Worm (Caenorhabditis elegans) whole organism, L1 larva: Measurements from ENCODE around the gene nhr-252.
A peak's percentile ranks its signal among the peaks of the same experiment; 100 is the strongest.

Experiments
- C04F5.9 ChIP-seq: sonication (generic microtip); optimal IDR thresholded peaks from 2 replicates; lab custom pipeline; 2016; ENCODE audit warnings: missing genetic modification characterization, missing compliant biosample characterization
- C16A3.4 ChIP-seq: fragments of 150-350 bp; optimal IDR thresholded peaks from 2 replicates; lab custom pipeline; 2014; ENCODE audit warnings: missing biosample characterization, missing genetic modification characterization
- Y116A8C.19 ChIP-seq: sonication (generic microtip); optimal IDR thresholded peaks from 2 replicates; lab custom pipeline; 2016; ENCODE audit warnings: missing compliant biosample characterization, missing genetic modification characterization, borderline replicate concordance
- aha-1 ChIP-seq: fragments of 150-350 bp; optimal IDR thresholded peaks from 2 replicates; lab custom pipeline; 2014; ENCODE audit warnings: missing biosample characterization, missing genetic modification characterization
- aly-2 ChIP-seq: fragments of 150-350 bp; optimal IDR thresholded peaks from 2 replicates; lab custom pipeline; 2014; ENCODE audit warnings: missing biosample characterization, missing genetic modification characterization
- ama-1 ChIP-seq: fragments of 150-350 bp; optimal IDR thresholded peaks from 2 replicates; lab custom pipeline; 2014
- ceh-8 ChIP-seq: fragments of 200-800 bp; sonication (Bioruptor generic); optimal IDR thresholded peaks from 2 replicates; lab custom pipeline; 2018; ENCODE audit warnings: mild to moderate bottlenecking, missing genetic modification characterization, moderate library complexity, missing compliant biosample characterization
- ceh-82 ChIP-seq, 3 experiments: fragments of 150-350 bp in 1 of 3; sonication (generic microtip) in 2 of 3; optimal IDR thresholded peaks; 2 replicates each; lab custom pipeline; 2014 to 2017; ENCODE audit warnings: missing biosample characterization in 3 of 3, missing genetic modification characterization in 3 of 3
- ceh-88 ChIP-seq: fragments of 200-800 bp; sonication (Bioruptor generic); IDR thresholded peaks from 2 replicates; pipeline ENCODE4 v1.3.6; 2022; ENCODE audit warnings: missing genetic modification characterization, missing compliant biosample characterization
- dsc-1 ChIP-seq: sonication (generic microtip); optimal IDR thresholded peaks from 2 replicates; lab custom pipeline; 2016; ENCODE audit warnings: mild to moderate bottlenecking, missing genetic modification characterization, missing compliant biosample characterization
- efl-1 ChIP-seq, 4 experiments: fragments of 150-350 bp; optimal IDR thresholded peaks in 3 of 4; peaks in 1 of 4; 1 replicate in 1 of 4; 2 replicates in 3 of 4; lab custom pipeline; 2014; ENCODE audit warnings: missing biosample characterization in 2 of 4, missing genetic modification characterization in 2 of 4, missing genetic modification reagents in 2 of 4
- elt-3 ChIP-seq, 6 experiments: fragments of 150-350 bp in 1 of 6; sonication (generic microtip); optimal IDR thresholded peaks; 2 replicates each; lab custom pipeline; 2017 to 2018; ENCODE audit warnings: missing biosample characterization in 6 of 6, missing genetic modification characterization in 6 of 6, inconsistent platforms in 1 of 6
- fkh-10 ChIP-seq: sonication (generic microtip); optimal IDR thresholded peaks from 2 replicates; lab custom pipeline; 2017; ENCODE audit warnings: missing biosample characterization, missing genetic modification reagents, missing genetic modification characterization
- fkh-4 ChIP-seq: sonication (generic microtip); optimal IDR thresholded peaks from 2 replicates; lab custom pipeline; 2016; ENCODE audit warnings: missing compliant biosample characterization, missing genetic modification characterization, borderline replicate concordance
- hlh-17 ChIP-seq: fragments of 200-800 bp; sonication (Bioruptor generic); optimal IDR thresholded peaks from 2 replicates; lab custom pipeline; 2018; ENCODE audit warnings: missing genetic modification characterization, mild to moderate bottlenecking, missing compliant biosample characterization, moderate library complexity, borderline replicate concordance
- lin-13 ChIP-seq: fragments of 150-350 bp; optimal IDR thresholded peaks from 2 replicates; lab custom pipeline; 2014; ENCODE audit warnings: missing biosample characterization, missing genetic modification reagents, missing genetic modification characterization
- lin-14 ChIP-seq: fragments of 200-800 bp; sonication (Bioruptor generic); optimal IDR thresholded peaks from 2 replicates; lab custom pipeline; 2018; ENCODE audit warnings: mild to moderate bottlenecking, missing genetic modification characterization, moderate library complexity, missing compliant biosample characterization
- mdl-1 ChIP-seq, 2 experiments: fragments of 150-350 bp; optimal IDR thresholded peaks; 2 replicates each; lab custom pipeline; 2014 to 2017; ENCODE audit warnings: missing biosample characterization in 2 of 2, missing genetic modification characterization in 2 of 2, inconsistent platforms in 1 of 2
- mep-1 ChIP-seq: fragments of 150-350 bp; optimal IDR thresholded peaks from 2 replicates; lab custom pipeline; 2014; ENCODE audit warnings: missing biosample characterization, missing genetic modification characterization
- nhr-76 ChIP-seq: sonication (generic microtip); optimal IDR thresholded peaks from 2 replicates; lab custom pipeline; 2017; ENCODE audit warnings: missing biosample characterization, missing genetic modification characterization
- nhr-85 ChIP-seq: sonication (generic microtip); peaks from one replicate; lab custom pipeline; 2016; ENCODE audit warnings: missing genetic modification characterization, inconsistent platforms, missing compliant biosample characterization
- pax-3 ChIP-seq: fragments of 200-800 bp; sonication (Bioruptor generic); optimal IDR thresholded peaks from 2 replicates; lab custom pipeline; 2018; ENCODE audit warnings: mild to moderate bottlenecking, missing genetic modification characterization, moderate library complexity, missing compliant biosample characterization
- snpc-4 ChIP-seq: fragments of 150-350 bp; optimal IDR thresholded peaks from 2 replicates; lab custom pipeline; 2014; ENCODE audit warnings: missing biosample characterization, missing genetic modification characterization
- sox-4 ChIP-seq: sonication (generic microtip); optimal IDR thresholded peaks from 2 replicates; lab custom pipeline; 2016; ENCODE audit warnings: missing genetic modification characterization, missing compliant biosample characterization
- swsn-7 ChIP-seq: sonication (generic microtip); optimal IDR thresholded peaks from 2 replicates; lab custom pipeline; 2016; ENCODE audit warnings: missing genetic modification characterization, missing compliant biosample characterization
- unc-86 ChIP-seq: sonication (generic microtip); optimal IDR thresholded peaks from 2 replicates; lab custom pipeline; 2016; ENCODE audit warnings: missing genetic modification characterization, missing compliant biosample characterization
- zag-1 ChIP-seq: fragments of 150-350 bp; optimal IDR thresholded peaks from 2 replicates; lab custom pipeline; 2014; ENCODE audit warnings: missing biosample characterization, missing genetic modification characterization
- zip-4 ChIP-seq: fragments of 200-800 bp; sonication (Bioruptor generic); optimal IDR thresholded peaks from 2 replicates; lab custom pipeline; 2018; ENCODE audit warnings: mild to moderate bottlenecking, missing genetic modification characterization, moderate library complexity, missing compliant biosample characterization
- ztf-11 ChIP-seq, 2 experiments: sonication (generic microtip); optimal IDR thresholded peaks; 2 replicates each; lab custom pipeline; 2016 to 2017; ENCODE audit warnings: missing genetic modification characterization in 2 of 2, missing biosample characterization in 1 of 2, missing compliant biosample characterization in 1 of 2

Gene nhr-252

ce11 chrV:443193-443592 is 38.8 kb downstream of the nhr-252 start, which contains the start of gene srh-33:
srh-33 (minus strand) TSS chrV:443293.
- TF ChIP-seq zag-1 (tag; lab: Kevin White, UChicago) (no peak), C16A3.4 (tag; lab: Kevin White, UChicago) (no peak), lin-13 (GFP tag; lab: Kevin White, UChicago) (no peak), zip-4 (no peak), nhr-76 (tag; lab: Kevin White, UChicago) (no peak), ztf-11 (tag; optimal IDR thresholded peaks at IDR 0.05; lab: Kevin White, UChicago) (no peak), unc-86 (tag; lab: Kevin White, UChicago) (no peak), aly-2 (no peak), ceh-8 (GFP tag; lab: Kevin White, UChicago) (no peak)

- TF ChIP-seq lin-13 (GFP tag; lab: Kevin White, UChicago) (no peak), pax-3 (tag; lab: Kevin White, UChicago) (no peak), aha-1 (tag; lab: Kevin White, UChicago) (no peak), sox-4 (tag; lab: Kevin White, UChicago) (no peak), fkh-10 (GFP tag; lab: Kevin White, UChicago) (no peak), nhr-85 (tag; lab: Kevin White, UChicago) (no peak), zag-1 (tag; lab: Kevin White, UChicago) (no peak), lin-14 (GFP tag; lab: Kevin White, UChicago) (no peak), ceh-82 (tag; optimal IDR thresholded peaks at IDR 0.05; lab: Kevin White, UChicago) (no peak), swsn-7 (tag; lab: Kevin White, UChicago) (no peak), mdl-1 (tag; optimal IDR thresholded peaks at IDR 0.05; lab: Kevin White, UChicago) (no peak), elt-3 (tag; optimal IDR thresholded peaks at IDR 0.05; lab: Kevin White, UChicago) (no peak), ceh-88 (GFP tag; lab: Robert Waterston, UW) (no peak)
- TF ChIP-seq, all 84 proteins: peak for 0
Observed at ce11 chrV:446574-446973, 42.2 kb downstream of the nhr-252 start, which contains the start of gene srh-34. srh-34 (minus strand) TSS chrV:446674.

ce11 chrV:446988-447387 is 42.6 kb downstream of the nhr-252 start:
- TF ChIP-seq nhr-85 (tag; lab: Kevin White, UChicago) (peak; percentile 8), fkh-4 (tag; lab: Kevin White, UChicago) (no peak)

- TF ChIP-seq mep-1 (no peak), nhr-85 (tag; lab: Kevin White, UChicago) (peak; percentile 10), dsc-1 (tag; lab: Kevin White, UChicago) (no peak), hlh-17 (GFP tag; lab: Kevin White, UChicago) (no peak), ama-1 (lab: Kevin White, UChicago) (no peak), zag-1 (tag; lab: Kevin White, UChicago) (no peak), C04F5.9 (tag; lab: Kevin White, UChicago) (no peak)
Observed at ce11 chrV:449130-449529, 44.7 kb downstream of the nhr-252 start, which contains the start of gene srh-35. srh-35 (minus strand) TSS chrV:449230.

ce11 chrV:449685-450084 is 45.3 kb downstream of the nhr-252 start, which contains the start of gene M02H5.8:
M02H5.8 (plus strand) TSS chrV:449981.
- TF ChIP-seq zip-4 (no peak), efl-1 (optimal IDR thresholded peaks at IDR 0.05; lab: Kevin White, UChicago) (no peak), efl-1 (GFP tag; optimal IDR thresholded peaks at IDR 0.05 in 1 of 2; lab: Kevin White, UChicago) (peak in 1 of 2 experiments; percentile 31), unc-86 (tag; lab: Kevin White, UChicago) (no peak), ceh-88 (GFP tag; lab: Robert Waterston, UW) (no peak), snpc-4 (tag; lab: Kevin White, UChicago) (no peak), elt-3 (tag; optimal IDR thresholded peaks at IDR 0.05; lab: Kevin White, UChicago) (no peak), Y116A8C.19 (tag; lab: Kevin White, UChicago) (no peak)
